In the genomic region with DNA sequence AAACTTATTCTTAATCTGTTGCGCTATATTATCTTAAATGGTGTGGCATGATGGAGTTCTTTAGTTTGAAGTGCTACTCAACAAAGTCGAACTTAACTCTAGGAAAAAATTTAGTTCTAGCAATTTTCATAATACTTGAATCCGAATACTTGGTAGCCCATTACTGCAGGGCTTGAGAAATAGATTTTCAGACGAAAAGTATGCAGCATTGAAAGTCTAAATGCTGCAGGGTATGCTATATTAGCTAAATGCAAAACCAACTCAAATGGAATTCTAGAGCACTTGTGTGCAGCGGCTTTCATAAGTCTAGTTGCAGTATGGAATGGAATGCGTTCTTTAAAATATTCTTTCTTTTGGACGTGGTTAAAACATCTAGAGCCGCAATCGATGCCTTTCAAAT, we compare ENCODE assay signal across 2 fruit fly cellular contexts.
TF ChIP-seq lines count a peak whose summit lies in the region.

No protein-coding gene starts in this region.

- no peak for TF ChIP-seq CTCF in whole organism, embryonic (GFP tag; optimal IDR thresholded peaks at IDR 0.05; lab: Kevin White, UChicago)

TF ChIP-seq in whole organism, embryonic, 481 proteins besides CTCF, POLR2A, EP300 and RAD21:
- TF ChIP-seq z (GFP tag; IDR thresholded peaks at IDR 0.05; lab: Robert Waterston, UW): peak; percentile 6; the same call in 1 of the 3 replicates
- no peak for TF ChIP-seq ro (GFP tag; IDR thresholded peaks at IDR 0.05; lab: Robert Waterston, UW)
- peak; percentile 40 for TF ChIP-seq stwl (tag; optimal IDR thresholded peaks at IDR 0.05; lab: Kevin White, UChicago)

TF ChIP-seq in whole organism, wandering third instar larva, 38 proteins besides CTCF, POLR2A, EP300 and RAD21:
- peak; percentile 5 for TF ChIP-seq fru (GFP tag; optimal IDR thresholded peaks at IDR 0.05; lab: Kevin White, UChicago)
- peak; percentile 84 for TF ChIP-seq Myc (optimal IDR thresholded peaks at IDR 0.05; lab: Kevin White, UChicago)
- TF ChIP-seq tai (GFP tag; optimal IDR thresholded peaks at IDR 0.05; lab: Kevin White, UChicago): no peak
- peak; percentile 55 for TF ChIP-seq N (GFP tag; optimal IDR thresholded peaks at IDR 0.05; lab: Kevin White, UChicago)
- TF ChIP-seq Vsx2 (GFP tag; optimal IDR thresholded peaks at IDR 0.05; lab: Kevin White, UChicago; ENCODE audit: partially characterized antibody): peak; percentile 54
- TF ChIP-seq Mio (GFP tag; optimal IDR thresholded peaks at IDR 0.05; lab: Kevin White, UChicago): no peak
- no peak for TF ChIP-seq sv (GFP tag; optimal IDR thresholded peaks at IDR 0.05; lab: Kevin White, UChicago)
- TF ChIP-seq Dif (GFP tag; optimal IDR thresholded peaks at IDR 0.05; lab: Kevin White, UChicago; ENCODE audit: partially characterized antibody): peak; percentile 43
